Fruit fly (Drosophila melanogaster) whole organism, pupa: Measurements from ENCODE around the gene RabGGTa.
A peak's percentile ranks its signal among the peaks of the same experiment; 100 is the strongest.

Source experiments
- CG12605 ChIP-seq: fragments of 200-800 bp; sonication (Bioruptor generic); IDR thresholded peaks from 2 replicates; pipeline ENCODE4 v1.3.6; 2022; ENCODE audit warnings: missing biosample characterization, missing genetic modification characterization
- CG13204 ChIP-seq: fragments of 200-800 bp; sonication (Bioruptor generic); optimal IDR thresholded peaks from 2 replicates; lab custom pipeline; 2018; ENCODE audit warnings: missing biosample characterization, mild to moderate bottlenecking, missing genetic modification characterization, moderate library complexity
- CG14655 ChIP-seq: fragments of 200-800 bp; sonication (Bioruptor generic); optimal IDR thresholded peaks from 3 replicates; lab custom pipeline; 2017; ENCODE audit warnings: mild to moderate bottlenecking, missing biosample characterization, missing genetic modification reagents, missing genetic modification characterization
- CG15710 ChIP-seq: fragments of 200-800 bp; sonication (Bioruptor generic); optimal IDR thresholded peaks from 2 replicates; lab custom pipeline; 2018; ENCODE audit warnings: missing biosample characterization, mild to moderate bottlenecking, missing genetic modification characterization, moderate library complexity
- CG17806 ChIP-seq: fragments of 200-800 bp; sonication (Bioruptor generic); optimal IDR thresholded peaks from 2 replicates; lab custom pipeline; 2018; ENCODE audit warnings: missing biosample characterization, mild to moderate bottlenecking, missing genetic modification characterization, moderate library complexity
- CG32121 ChIP-seq: fragments of 200-800 bp; sonication (Bioruptor generic); IDR thresholded peaks from 2 replicates; pipeline ENCODE4 v1.3.6; 2022; ENCODE audit warnings: missing biosample characterization, missing genetic modification characterization
- CG34367 ChIP-seq: fragments of 200-800 bp; sonication (Bioruptor generic); optimal IDR thresholded peaks from 2 replicates; lab custom pipeline; 2018; ENCODE audit warnings: missing biosample characterization, mild to moderate bottlenecking, missing genetic modification characterization
- CG4496 ChIP-seq: fragments of 200-800 bp; sonication (Bioruptor generic); IDR thresholded peaks from 3 replicates; pipeline ENCODE4 v1.3.6; 2022; ENCODE audit warnings: missing biosample characterization, missing genetic modification characterization
- CG8159 ChIP-seq: fragments of 200-800 bp; sonication (Bioruptor generic); optimal IDR thresholded peaks from 3 replicates; lab custom pipeline; 2018; ENCODE audit warnings: missing biosample characterization, mild to moderate bottlenecking, missing genetic modification characterization, moderate library complexity
- CG8301 ChIP-seq: fragments of 200-800 bp; sonication (Bioruptor generic); optimal IDR thresholded peaks from 2 replicates; lab custom pipeline; 2018; ENCODE audit warnings: missing biosample characterization, mild to moderate bottlenecking, missing genetic modification characterization
- CG9948 ChIP-seq: fragments of 200-800 bp; sonication (Bioruptor generic); optimal IDR thresholded peaks from 2 replicates; lab custom pipeline; 2018; ENCODE audit warnings: missing biosample characterization, mild to moderate bottlenecking, missing genetic modification characterization, moderate library complexity
- D1 ChIP-seq: fragments of 200-800 bp; sonication (Bioruptor generic); optimal IDR thresholded peaks from 2 replicates; lab custom pipeline; 2018; ENCODE audit warnings: missing biosample characterization, mild to moderate bottlenecking, missing genetic modification characterization, moderate library complexity
- EcR ChIP-seq: fragments of 200-800 bp; sonication (Bioruptor generic); optimal IDR thresholded peaks from 3 replicates; lab custom pipeline; 2019; ENCODE audit warnings: missing biosample characterization, missing genetic modification characterization, mild to moderate bottlenecking, moderate library complexity, missing genetic modification reagents
- Ets98B ChIP-seq: fragments of 200-800 bp; sonication (Bioruptor generic); IDR thresholded peaks from 2 replicates; pipeline ENCODE4 v1.3.6; 2022; ENCODE audit warnings: missing biosample characterization, missing genetic modification characterization
- Pif1A ChIP-seq: fragments of 200-800 bp; sonication (Bioruptor generic); optimal IDR thresholded peaks from 3 replicates; lab custom pipeline; 2016; ENCODE audit warnings: missing biosample characterization, missing genetic modification characterization
- Pif1B ChIP-seq: fragments of 200-800 bp; sonication (Bioruptor generic); optimal IDR thresholded peaks from 3 replicates; lab custom pipeline; 2016; ENCODE audit warnings: missing biosample characterization, missing genetic modification characterization
- Snoo ChIP-seq: fragments of 200-800 bp; sonication (Bioruptor generic); optimal IDR thresholded peaks from 3 replicates; lab custom pipeline; 2017; ENCODE audit warnings: missing biosample characterization, mild to moderate bottlenecking, missing genetic modification characterization, inconsistent platforms
- gl ChIP-seq: fragments of 200-800 bp; sonication (Bioruptor generic); optimal IDR thresholded peaks from 2 replicates; lab custom pipeline; 2018; ENCODE audit warnings: missing biosample characterization, mild to moderate bottlenecking, missing genetic modification characterization
- rn ChIP-seq: fragments of 200-800 bp; sonication (Bioruptor generic); IDR thresholded peaks from 2 replicates; pipeline ENCODE4 v1.3.6; 2022; ENCODE audit warnings: missing biosample characterization, missing genetic modification characterization

Gene RabGGTa

dm6 chr3R:5159312-5159711 lies 31.4 kb downstream of the RabGGTa start, which contains the start of gene CG12590:
TSS of gene CG12590 (plus strand) at chr3R:5159612.
- TF ChIP-seq CG17806 (tag; lab: Kevin White, UChicago): no peak
- TF ChIP-seq gl (tag; lab: Kevin White, UChicago): no peak
- TF ChIP-seq CG34367 (tag; lab: Kevin White, UChicago): no peak
- TF ChIP-seq D1: no peak
- TF ChIP-seq CG15710: no peak
- TF ChIP-seq Snoo: no peak
- no peak for TF ChIP-seq CG8159 (tag; lab: Kevin White, UChicago)
- TF ChIP-seq CG4496 (GFP tag; lab: Robert Waterston, UW): no peak

DNA sequence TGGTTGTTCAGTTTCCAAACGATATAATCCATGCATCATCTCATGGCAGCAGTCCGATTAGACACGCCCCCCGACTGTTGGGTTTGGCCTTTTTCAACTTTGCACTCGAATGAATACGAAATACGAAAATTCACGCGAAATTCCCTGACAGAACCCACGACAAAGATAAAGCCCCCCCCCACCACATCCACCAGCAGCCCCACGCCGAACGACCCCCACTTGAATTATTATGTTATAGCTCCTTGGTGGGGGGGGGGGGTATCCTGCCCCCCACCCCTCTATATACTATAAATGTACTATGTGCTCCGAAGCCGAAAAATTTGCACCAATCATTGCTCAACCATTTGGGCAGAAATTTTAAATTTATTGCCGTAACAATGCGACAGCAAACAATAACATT lies 34.3 kb downstream of the RabGGTa start:
- TF ChIP-seq Pif1B (GFP tag; lab: Kevin White, UChicago): no peak
- no peak for TF ChIP-seq CG17806 (tag; lab: Kevin White, UChicago)
- no peak for TF ChIP-seq CG9948
- no peak for TF ChIP-seq rn (GFP tag; lab: Robert Waterston, UW)
- no peak for TF ChIP-seq Snoo

DNA sequence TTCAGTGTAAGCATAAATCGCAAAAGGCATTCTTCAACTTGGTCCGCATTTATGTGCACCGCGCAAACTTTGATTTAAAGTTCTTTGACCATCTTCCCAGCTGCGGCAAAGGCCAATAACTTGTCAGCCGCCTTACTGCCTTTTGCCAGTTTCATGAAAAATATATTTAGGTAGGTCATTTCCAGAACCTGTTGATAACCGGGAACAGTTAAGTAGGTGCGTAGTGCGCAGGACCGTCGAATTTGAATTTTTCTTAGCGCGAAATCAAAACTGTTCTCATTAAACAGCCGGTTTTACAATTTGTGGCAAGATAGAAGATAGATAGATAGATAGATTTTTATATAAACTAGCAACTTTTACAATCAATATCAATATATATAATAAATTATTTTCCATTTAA lies 44.1 kb downstream of the RabGGTa start:
- TF ChIP-seq CG13204 (no peak), CG32121 (no peak), CG14655 (no peak), CG4496 (GFP tag; lab: Robert Waterston, UW) (no peak), CG9948 (no peak), CG8301 (tag; lab: Kevin White, UChicago) (no peak), CG12605 (GFP tag; lab: Robert Waterston, UW) (no peak), rn (GFP tag; lab: Robert Waterston, UW) (no peak), EcR (GFP tag; lab: Kevin White, UChicago) (no peak), D1 (no peak), CG8159 (tag; lab: Kevin White, UChicago) (no peak), Snoo (no peak), Ets98B (GFP tag; lab: Robert Waterston, UW) (no peak), CG34367 (tag; lab: Kevin White, UChicago) (no peak), Pif1A (GFP tag; lab: Kevin White, UChicago) (no peak)

dm6 chr3R:5175944-5176343 lies 48.1 kb downstream of the RabGGTa start:
- no peak for TF ChIP-seq EcR (GFP tag; lab: Kevin White, UChicago)
- 0 out of 2 replicates have a peak, but pooled peaks have one; percentile 18 for TF ChIP-seq CG32121
- TF ChIP-seq CG13204: peak; percentile 32
- TF ChIP-seq CG4496 (GFP tag; lab: Robert Waterston, UW): 0 out of 3 replicates have a peak, but pooled peaks have one; percentile 36
